Worm (Caenorhabditis elegans): Measurements from ENCODE around the gene ets-10.

DNA sequence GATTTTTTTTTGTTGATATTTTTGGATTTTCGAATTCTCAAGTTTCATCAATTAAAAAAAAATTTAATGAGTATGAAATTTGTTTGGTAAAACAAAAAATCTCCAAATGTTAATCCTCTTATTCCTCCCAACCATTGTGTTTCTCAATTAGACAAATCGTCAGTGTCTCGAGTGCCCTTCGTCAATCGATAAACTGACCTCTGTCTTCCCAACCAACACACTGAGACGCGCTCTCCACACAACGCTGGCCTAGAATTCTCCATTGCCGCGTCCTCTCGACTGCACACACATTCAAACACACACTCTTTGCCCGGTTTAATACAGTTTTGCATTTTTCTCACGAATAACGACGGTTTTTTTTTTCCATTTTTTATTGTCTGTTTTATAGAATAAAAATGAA lies 29.2 kb upstream of the ets-10 start, which contains the start of gene taf-11.1:
- no peak for TF ChIP-seq hnd-1 (tag; optimal IDR thresholded peaks at IDR 0.05)
- no peak for TF ChIP-seq aly-1 (tag; optimal IDR thresholded peaks at IDR 0.05)
- TF ChIP-seq ceh-36 (tag; optimal IDR thresholded peaks at IDR 0.05), result no peak
- TF ChIP-seq F13C5.2 (tag; optimal IDR thresholded peaks at IDR 0.05), result no peak
- TF ChIP-seq ama-1 (optimal IDR thresholded peaks at IDR 0.05), result no peak

Measured in whole organism, early embryonic.